Worm (Caenorhabditis elegans) whole organism, L2 larva: ENCODE data around the gene perm-5.

ENCODE experiments used
- C34F6.9 ChIP-seq: fragments of 150-350 bp; optimal IDR thresholded peaks from 2 replicates; lab custom pipeline; 2014; ENCODE audit warnings: missing biosample characterization, missing genetic modification characterization
- F13H6.1 ChIP-seq: sonication (generic microtip); optimal IDR thresholded peaks from 2 replicates; lab custom pipeline; 2016; ENCODE audit warnings: missing genetic modification characterization, missing compliant biosample characterization
- R02D3.7 ChIP-seq: fragments of 150-350 bp; optimal IDR thresholded peaks from 2 replicates; lab custom pipeline; 2014; ENCODE audit warnings: missing biosample characterization, missing genetic modification characterization
- ZK546.5 ChIP-seq: sonication (generic microtip); optimal IDR thresholded peaks from 2 replicates; lab custom pipeline; 2017; ENCODE audit warnings: missing biosample characterization, missing genetic modification characterization
- aly-2 ChIP-seq: fragments of 150-350 bp; optimal IDR thresholded peaks from 2 replicates; lab custom pipeline; 2014; ENCODE audit warnings: missing biosample characterization, missing genetic modification characterization
- blmp-1 ChIP-seq: sonication (generic microtip); optimal IDR thresholded peaks from 2 replicates; lab custom pipeline; 2017; ENCODE audit warnings: missing genetic modification characterization, mild to moderate bottlenecking, missing compliant biosample characterization, antibody characterized with exemption, moderate library complexity; ENCODE audit not compliant: insufficient read depth
- ceh-16 ChIP-seq: fragments of 150-350 bp; optimal IDR thresholded peaks from 2 replicates; lab custom pipeline; 2014; ENCODE audit warnings: missing biosample characterization, missing genetic modification characterization
- ceh-82 ChIP-seq: fragments of 150-350 bp; optimal IDR thresholded peaks from 2 replicates; lab custom pipeline; 2014; ENCODE audit warnings: missing biosample characterization, missing genetic modification characterization
- crh-2 ChIP-seq: sonication (generic microtip); optimal IDR thresholded peaks from 2 replicates; lab custom pipeline; 2017; ENCODE audit warnings: missing biosample characterization, missing genetic modification characterization
- dmd-4 ChIP-seq: sonication (generic microtip); optimal IDR thresholded peaks from 2 replicates; lab custom pipeline; 2017; ENCODE audit warnings: missing biosample characterization, missing genetic modification characterization
- egl-27 ChIP-seq: sonication (generic microtip); optimal IDR thresholded peaks from 3 replicates; lab custom pipeline; 2017; ENCODE audit warnings: missing biosample characterization, missing genetic modification reagents, missing genetic modification characterization
- elt-1 ChIP-seq: fragments of 150-350 bp; optimal IDR thresholded peaks from 2 replicates; lab custom pipeline; 2014; ENCODE audit warnings: missing biosample characterization, missing genetic modification characterization
- elt-3 ChIP-seq: sonication (generic microtip); optimal IDR thresholded peaks from 2 replicates; lab custom pipeline; 2017; ENCODE audit warnings: missing biosample characterization, missing genetic modification characterization
- fos-1 ChIP-seq: fragments of 150-350 bp; optimal IDR thresholded peaks from 2 replicates; lab custom pipeline; 2014; ENCODE audit warnings: missing biosample characterization, missing genetic modification characterization
- lin-11 ChIP-seq: fragments of 150-350 bp; sonication (generic microtip); optimal IDR thresholded peaks from 2 replicates; lab custom pipeline; 2014; ENCODE audit warnings: missing biosample characterization, missing genetic modification characterization, inconsistent platforms, mixed read lengths
- lin-13 ChIP-seq: fragments of 150-350 bp; optimal IDR thresholded peaks from 2 replicates; lab custom pipeline; 2014; ENCODE audit warnings: missing biosample characterization, missing genetic modification reagents, missing genetic modification characterization
- lin-39 ChIP-seq: fragments of 150-350 bp; optimal IDR thresholded peaks from 2 replicates; lab custom pipeline; 2014; ENCODE audit warnings: missing biosample characterization, missing genetic modification reagents, missing genetic modification characterization
- mab-5 ChIP-seq: fragments of 150-350 bp; optimal IDR thresholded peaks from 2 replicates; lab custom pipeline; 2014; ENCODE audit warnings: missing biosample characterization, missing genetic modification characterization
- mdl-1 ChIP-seq, 2 experiments: fragments of 150-350 bp in 1 of 2; sonication (generic microtip) in 1 of 2; optimal IDR thresholded peaks; 2 replicates each; lab custom pipeline; 2017; ENCODE audit warnings: missing biosample characterization in 2 of 2, missing genetic modification characterization in 2 of 2
- nhr-10 ChIP-seq: sonication (generic microtip); optimal IDR thresholded peaks from 2 replicates; lab custom pipeline; 2017; ENCODE audit warnings: missing biosample characterization, missing genetic modification characterization
- nhr-12 ChIP-seq: fragments of 150-350 bp; optimal IDR thresholded peaks from 2 replicates; lab custom pipeline; 2014; ENCODE audit warnings: missing biosample characterization, missing genetic modification characterization
- nhr-129 ChIP-seq: fragments of 150-350 bp; optimal IDR thresholded peaks from 2 replicates; lab custom pipeline; 2014; ENCODE audit warnings: missing biosample characterization, missing genetic modification characterization
- nhr-21 ChIP-seq: fragments of 150-350 bp; optimal IDR thresholded peaks from 2 replicates; lab custom pipeline; 2014; ENCODE audit warnings: missing biosample characterization, missing genetic modification characterization
- nhr-23 ChIP-seq: fragments of 150-350 bp; optimal IDR thresholded peaks from 2 replicates; lab custom pipeline; 2014; ENCODE audit warnings: missing biosample characterization, missing genetic modification reagents, missing genetic modification characterization
- nhr-25 ChIP-seq: fragments of 150-350 bp; sonication (generic microtip); optimal IDR thresholded peaks from 3 replicates; lab custom pipeline; 2014; ENCODE audit warnings: missing biosample characterization, missing genetic modification characterization
- nhr-6 ChIP-seq: fragments of 150-350 bp; optimal IDR thresholded peaks from 2 replicates; lab custom pipeline; 2014; ENCODE audit warnings: missing biosample characterization, missing genetic modification characterization
- peb-1 ChIP-seq: fragments of 150-350 bp; optimal IDR thresholded peaks from 2 replicates; lab custom pipeline; 2014; ENCODE audit warnings: missing biosample characterization, missing genetic modification characterization
- sem-4 ChIP-seq: fragments of 150-350 bp; optimal IDR thresholded peaks from 2 replicates; lab custom pipeline; 2014; ENCODE audit warnings: missing biosample characterization, missing genetic modification reagents, missing genetic modification characterization
- skn-1 ChIP-seq: sonication (generic microtip); optimal IDR thresholded peaks from 2 replicates; lab custom pipeline; 2017; ENCODE audit warnings: missing biosample characterization, missing genetic modification characterization
- sma-3 ChIP-seq: sonication (generic microtip); optimal IDR thresholded peaks from 2 replicates; lab custom pipeline; 2016; ENCODE audit warnings: missing genetic modification reagents, missing genetic modification characterization, missing compliant biosample characterization
- sma-9 ChIP-seq, 2 experiments: fragments of 150-350 bp in 1 of 2; sonication (generic microtip) in 1 of 2; optimal IDR thresholded peaks; 2 replicates each; lab custom pipeline; 2014 to 2016; ENCODE audit warnings: missing genetic modification characterization in 2 of 2, mild to moderate bottlenecking in 1 of 2, missing biosample characterization in 1 of 2, missing compliant biosample characterization in 1 of 2, missing genetic modification reagents in 1 of 2, moderate library complexity in 1 of 2
- unc-39 ChIP-seq: fragments of 150-350 bp; optimal IDR thresholded peaks from 2 replicates; lab custom pipeline; 2014; ENCODE audit warnings: missing biosample characterization, missing genetic modification characterization
- unc-55 ChIP-seq: fragments of 150-350 bp; sonication (generic microtip); optimal IDR thresholded peaks from 3 replicates; lab custom pipeline; 2014; ENCODE audit warnings: missing biosample characterization, missing genetic modification reagents, missing genetic modification characterization
- unc-62 ChIP-seq: fragments of 150-350 bp; optimal IDR thresholded peaks from 2 replicates; lab custom pipeline; 2014; ENCODE audit warnings: missing biosample characterization, missing genetic modification reagents, missing genetic modification characterization
- zag-1 ChIP-seq: fragments of 150-350 bp; optimal IDR thresholded peaks from 2 replicates; lab custom pipeline; 2014; ENCODE audit warnings: missing biosample characterization, missing genetic modification characterization
- ztf-11 ChIP-seq: sonication (generic microtip); optimal IDR thresholded peaks from 2 replicates; lab custom pipeline; 2017; ENCODE audit warnings: missing biosample characterization, missing genetic modification characterization
- ztf-4 ChIP-seq: fragments of 150-350 bp; optimal IDR thresholded peaks from 2 replicates; lab custom pipeline; 2014; ENCODE audit warnings: missing biosample characterization, missing genetic modification characterization

The perm-5 gene

DNA sequence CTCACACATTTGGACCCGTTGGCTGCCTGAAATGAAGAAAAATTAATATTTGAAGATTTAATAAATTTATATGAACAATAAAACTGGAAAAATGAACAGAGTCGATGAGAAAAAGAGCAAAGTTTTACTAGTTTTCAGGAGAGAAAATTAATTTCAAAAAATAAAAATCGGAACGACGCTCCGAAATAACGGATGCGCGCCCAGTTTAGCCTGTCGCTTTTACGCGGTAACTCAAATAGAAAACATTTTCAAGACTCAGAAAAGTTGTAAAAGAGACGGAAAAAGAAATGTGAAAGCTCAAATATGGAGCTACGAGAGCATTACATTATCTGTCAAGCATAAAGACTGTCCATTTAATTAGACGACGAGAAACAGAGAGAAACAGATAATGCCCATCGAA lies at the start of gene perm-5, which contains the start of gene C55C3.73:
Gene perm-5, minus strand, starts transcription at position 26 of the 400 bp plus-strand sequence.
Gene C55C3.73, minus strand, starts transcription at position 9 of the 400 bp plus-strand sequence.
- TF ChIP-seq nhr-10 (tag; lab: Kevin White, UChicago), result no peak

- TF ChIP-seq nhr-25 (tag; lab: Kevin White, UChicago), result peak; percentile 57
- TF ChIP-seq blmp-1 (tag; lab: Kevin White, UChicago), result no peak
- TF ChIP-seq, all 48 proteins: peak for 1
These were observed 49.4 kb upstream of the perm-5 start for ce11 chrIV:5752704-5753103.

DNA sequence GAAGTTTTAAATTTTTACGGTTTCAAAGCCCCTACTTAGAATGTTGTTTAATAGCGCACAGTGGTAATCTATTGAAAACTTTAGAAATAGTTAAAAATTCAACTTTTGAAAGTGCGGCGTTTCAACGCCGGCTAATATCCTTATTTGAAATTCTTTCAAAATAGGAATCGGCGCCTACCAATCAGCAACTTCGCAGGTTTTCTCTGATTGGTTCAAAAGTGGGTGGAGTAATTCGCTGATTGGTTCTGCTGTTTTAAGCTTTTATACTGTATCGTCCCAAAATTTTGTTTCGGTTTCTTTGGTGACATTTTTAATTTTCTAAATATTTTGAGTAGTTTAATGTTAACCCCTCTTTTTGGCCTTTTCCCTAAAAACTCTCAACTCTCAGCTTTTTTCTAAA lies 48.7 kb upstream of the perm-5 start:
- TF ChIP-seq ceh-82 (tag; lab: Kevin White, UChicago), result no peak
- no peak for TF ChIP-seq skn-1 (tag; lab: Kevin White, UChicago)
- TF ChIP-seq unc-55 (GFP tag; lab: Kevin White, UChicago), result no peak
- TF ChIP-seq zag-1, result no peak
- TF ChIP-seq dmd-4 (tag; lab: Kevin White, UChicago), result no peak
- no peak for TF ChIP-seq mdl-1 (tag; optimal IDR thresholded peaks at IDR 0.05; lab: Kevin White, UChicago)

DNA sequence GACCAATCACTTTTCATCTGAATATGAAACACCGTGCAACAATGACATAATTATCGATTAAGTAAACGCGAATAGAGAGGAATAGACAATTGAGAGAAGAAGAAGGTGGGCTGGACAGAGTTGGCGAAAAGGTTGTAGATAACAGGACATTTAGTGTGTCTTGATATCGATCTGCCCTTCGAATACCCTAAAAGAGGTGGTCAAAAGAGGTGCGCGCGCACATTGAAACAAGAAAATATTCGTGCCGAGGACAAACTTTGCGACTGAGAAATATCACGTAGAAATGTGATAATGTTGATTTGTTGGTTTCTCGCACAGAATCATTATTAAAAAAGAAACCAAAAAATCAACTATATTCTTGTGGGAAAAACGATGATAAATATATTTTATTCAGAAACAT lies 46.6 kb upstream of the perm-5 start:
- TF ChIP-seq ZK546.5 (no peak), crh-2 (tag; lab: Kevin White, UChicago) (peak; percentile 7), elt-1 (tag; lab: Kevin White, UChicago) (no peak), sma-3 (GFP tag; lab: Kevin White, UChicago) (peak; percentile 11), lin-13 (no peak), C34F6.9 (no peak), nhr-21 (tag; lab: Kevin White, UChicago) (peak; percentile 31), ceh-16 (tag; lab: Kevin White, UChicago) (peak; percentile 37), nhr-129 (tag; lab: Kevin White, UChicago) (peak; percentile 15), unc-55 (GFP tag; lab: Kevin White, UChicago) (no peak), nhr-12 (tag; lab: Kevin White, UChicago) (no peak), peb-1 (no peak), F13H6.1 (no peak), mab-5 (tag; lab: Kevin White, UChicago) (no peak), dmd-4 (tag; lab: Kevin White, UChicago) (no peak), nhr-6 (tag; lab: Kevin White, UChicago) (no peak), nhr-25 (tag; lab: Kevin White, UChicago) (peak; percentile 57), sem-4 (tag; lab: Kevin White, UChicago) (no peak), ztf-11 (tag; lab: Kevin White, UChicago) (no peak), sma-9 (GFP tag; optimal IDR thresholded peaks at IDR 0.05; lab: Kevin White, UChicago) (peak; percentile 80), sma-9 (tag; optimal IDR thresholded peaks at IDR 0.05; lab: Kevin White, UChicago) (no peak), lin-11 (no peak), lin-39 (tag; lab: Kevin White, UChicago) (no peak), aly-2 (tag; lab: Kevin White, UChicago) (no peak), unc-39 (no peak), egl-27 (tag; lab: Kevin White, UChicago) (no peak), skn-1 (tag; lab: Kevin White, UChicago) (no peak), blmp-1 (tag; lab: Kevin White, UChicago) (no peak), elt-3 (tag; lab: Kevin White, UChicago) (no peak), fos-1 (peak; percentile 14), R02D3.7 (no peak), unc-62 (GFP tag; lab: Kevin White, UChicago) (no peak), zag-1 (no peak), ztf-4 (tag; lab: Kevin White, UChicago) (no peak)
- TF ChIP-seq, all 48 proteins: peak for 8

ce11 chrIV:5744114-5744513 lies 40.8 kb upstream of the perm-5 start, which contains the start of gene C45E5.1:
Gene C45E5.1 (plus strand): TSS chrIV:5744403.
- no peak for TF ChIP-seq ztf-4 (tag; lab: Kevin White, UChicago)
- no peak for TF ChIP-seq aly-2 (tag; lab: Kevin White, UChicago)
- TF ChIP-seq mdl-1 (tag; optimal IDR thresholded peaks at IDR 0.05; lab: Kevin White, UChicago), result no peak
- TF ChIP-seq nhr-23 (tag; lab: Kevin White, UChicago), result no peak
- TF ChIP-seq sma-9 (GFP tag; optimal IDR thresholded peaks at IDR 0.05; lab: Kevin White, UChicago), result peak; percentile 66
- TF ChIP-seq sma-9 (tag; optimal IDR thresholded peaks at IDR 0.05; lab: Kevin White, UChicago), result no peak
- no peak for TF ChIP-seq lin-39 (tag; lab: Kevin White, UChicago)
- TF ChIP-seq F13H6.1, result no peak
- peak; percentile 48 for TF ChIP-seq fos-1
